Worm (Caenorhabditis elegans) whole organism, L4 larva: ENCODE measurements around the gene srx-117.

Source experiments
- F49E8.2 ChIP-seq: sonication (generic microtip); optimal IDR thresholded peaks from 2 replicates; lab custom pipeline; 2016; ENCODE audit warnings: missing compliant biosample characterization, mild to moderate bottlenecking, missing genetic modification characterization, borderline replicate concordance
- Y48G9A.11 ChIP-seq: fragments of 200-800 bp; sonication (Bioruptor generic); IDR thresholded peaks from 2 replicates; pipeline ENCODE4 v1.3.6; 2022; ENCODE audit warnings: missing genetic modification reagents, missing genetic modification characterization, missing compliant biosample characterization
- Y5F2A.4 ChIP-seq: fragments of 200-800 bp; sonication (Bioruptor generic); optimal IDR thresholded peaks from 2 replicates; lab custom pipeline; 2018; ENCODE audit warnings: mild to moderate bottlenecking, missing genetic modification characterization, missing compliant biosample characterization
- Y75B8A.6 ChIP-seq: fragments of 200-800 bp; sonication (Bioruptor generic); IDR thresholded peaks from 2 replicates; pipeline ENCODE4 v1.3.6; 2022; ENCODE audit warnings: missing genetic modification reagents, missing genetic modification characterization, missing compliant biosample characterization
- aly-2 ChIP-seq: sonication (generic microtip); optimal IDR thresholded peaks from 2 replicates; lab custom pipeline; 2018; ENCODE audit warnings: missing biosample characterization, missing genetic modification characterization
- ceh-20 ChIP-seq: fragments of 200-800 bp; sonication (Bioruptor generic); IDR thresholded peaks from 2 replicates; pipeline ENCODE4 v1.3.6; 2022; ENCODE audit warnings: missing genetic modification reagents, missing genetic modification characterization, missing compliant biosample characterization
- cey-2 ChIP-seq: sonication (generic microtip); optimal IDR thresholded peaks from 3 replicates; lab custom pipeline; 2017; ENCODE audit warnings: missing genetic modification characterization, mild to moderate bottlenecking, missing compliant biosample characterization, antibody characterized with exemption, borderline replicate concordance; ENCODE audit not compliant: insufficient read depth
- ctbp-1 ChIP-seq: fragments of 200-800 bp; sonication (Bioruptor generic); IDR thresholded peaks from 2 replicates; pipeline ENCODE4 v1.3.6; 2022; ENCODE audit warnings: missing genetic modification reagents, missing genetic modification characterization, missing compliant biosample characterization
- daf-16 ChIP-seq, 3 experiments: sonication (generic microtip); optimal IDR thresholded peaks; 2 replicates each; lab custom pipeline; 2016 to 2017; ENCODE audit warnings: missing genetic modification characterization in 3 of 3, missing genetic modification reagents in 3 of 3, mild to moderate bottlenecking in 2 of 3, missing compliant biosample characterization in 2 of 3, missing biosample characterization in 1 of 3, moderate library complexity in 1 of 3
- daf-19 ChIP-seq: fragments of 200-800 bp; sonication (Bioruptor generic); conservative IDR thresholded peaks from 2 replicates; pipeline ENCODE4 v1.3.6; 2022; ENCODE audit warnings: missing genetic modification characterization, missing compliant biosample characterization
- dmd-6 ChIP-seq: fragments of 200-800 bp; sonication (Bioruptor generic); IDR thresholded peaks from 2 replicates; pipeline ENCODE4 v1.3.6; 2022; ENCODE audit warnings: missing genetic modification reagents, missing genetic modification characterization, missing compliant biosample characterization
- dve-1 ChIP-seq: sonication (generic microtip); optimal IDR thresholded peaks from 2 replicates; lab custom pipeline; 2017; ENCODE audit warnings: antibody characterized with exemption, mild to moderate bottlenecking, missing genetic modification characterization, missing compliant biosample characterization; ENCODE audit not compliant: insufficient read depth
- gei-8 ChIP-seq: fragments of 200-800 bp; sonication (Bioruptor generic); optimal IDR thresholded peaks from 2 replicates; lab custom pipeline; 2018; ENCODE audit warnings: mild to moderate bottlenecking, missing genetic modification characterization, missing compliant biosample characterization
- hlh-11 ChIP-seq: fragments of 200-800 bp; sonication (Bioruptor generic); optimal IDR thresholded peaks from 2 replicates; lab custom pipeline; 2018; ENCODE audit warnings: mild to moderate bottlenecking, missing genetic modification characterization, missing compliant biosample characterization
- hlh-30 ChIP-seq: sonication (generic microtip); optimal IDR thresholded peaks from 2 replicates; lab custom pipeline; 2017; ENCODE audit warnings: antibody characterized with exemption, mild to moderate bottlenecking, missing genetic modification characterization, missing compliant biosample characterization; ENCODE audit not compliant: insufficient read depth
- lin-29 ChIP-seq: fragments of 200-800 bp; sonication (Bioruptor generic); IDR thresholded peaks from 2 replicates; pipeline ENCODE4 v1.3.6; 2022; ENCODE audit warnings: missing genetic modification reagents, missing genetic modification characterization, missing compliant biosample characterization
- mdl-1 ChIP-seq, 2 experiments: fragments of 150-350 bp in 1 of 2; sonication (generic microtip) in 1 of 2; optimal IDR thresholded peaks; 2 replicates each; lab custom pipeline; 2014 to 2017; ENCODE audit warnings: missing biosample characterization in 2 of 2, missing genetic modification characterization in 2 of 2
- mxl-3 ChIP-seq: fragments of 200-800 bp; sonication (Bioruptor generic); optimal IDR thresholded peaks from 2 replicates; lab custom pipeline; 2018; ENCODE audit warnings: mild to moderate bottlenecking, missing genetic modification characterization, missing compliant biosample characterization
- nhr-25 ChIP-seq: sonication (generic microtip); optimal IDR thresholded peaks from 2 replicates; lab custom pipeline; 2017; ENCODE audit warnings: missing genetic modification characterization, mild to moderate bottlenecking, missing compliant biosample characterization, antibody characterized with exemption, moderate library complexity, borderline replicate concordance; ENCODE audit not compliant: insufficient read depth
- nhr-28 ChIP-seq: fragments of 150-350 bp; optimal IDR thresholded peaks from 2 replicates; lab custom pipeline; 2014; ENCODE audit warnings: missing biosample characterization, missing genetic modification characterization
- nhr-6 ChIP-seq: fragments of 150-350 bp; optimal IDR thresholded peaks from 2 replicates; lab custom pipeline; 2014; ENCODE audit warnings: missing biosample characterization, missing genetic modification characterization
- nhr-77 ChIP-seq: fragments of 150-350 bp; optimal IDR thresholded peaks from 2 replicates; lab custom pipeline; 2014; ENCODE audit warnings: missing biosample characterization, missing genetic modification characterization
- pqm-1 ChIP-seq: sonication (generic microtip); optimal IDR thresholded peaks from 2 replicates; lab custom pipeline; 2017; ENCODE audit warnings: missing biosample characterization, missing genetic modification characterization
- rbr-2 ChIP-seq: sonication (generic microtip); optimal IDR thresholded peaks from 2 replicates; lab custom pipeline; 2016; ENCODE audit warnings: missing genotype, missing genetic modification characterization, missing compliant biosample characterization
- skn-1 ChIP-seq: fragments of 150-350 bp; optimal IDR thresholded peaks from 2 replicates; lab custom pipeline; 2014; ENCODE audit warnings: missing biosample characterization, missing genetic modification characterization
- snpc-1.2 ChIP-seq: fragments of 200-800 bp; sonication (Bioruptor generic); IDR thresholded peaks from 2 replicates; pipeline ENCODE4 v1.3.6; 2022; ENCODE audit warnings: missing genetic modification reagents, missing genetic modification characterization, missing compliant biosample characterization
- tra-1 ChIP-seq: fragments of 200-800 bp; sonication (Bioruptor generic); IDR thresholded peaks from 2 replicates; pipeline ENCODE4 v1.3.6; 2022; ENCODE audit warnings: missing genetic modification reagents, missing genetic modification characterization, missing compliant biosample characterization
- unc-62 ChIP-seq, 3 experiments: fragments of 150-350 bp in 1 of 3; sonication (generic microtip); optimal IDR thresholded peaks in 2 of 3; peaks in 1 of 3; 1 replicate in 1 of 3; 2 replicates in 2 of 3; lab custom pipeline; 2014 to 2017; ENCODE audit warnings: missing biosample characterization in 3 of 3, missing genetic modification characterization in 3 of 3, missing genetic modification reagents in 3 of 3, missing genotype in 1 of 3
- zfp-3 ChIP-seq: fragments of 200-800 bp; sonication (Bioruptor generic); conservative IDR thresholded peaks from 2 replicates; pipeline ENCODE4 v1.3.6; 2022; ENCODE audit warnings: missing genetic modification reagents, missing genetic modification characterization, missing compliant biosample characterization
- zip-11 ChIP-seq: fragments of 200-800 bp; sonication (Bioruptor generic); IDR thresholded peaks from 2 replicates; pipeline ENCODE4 v1.3.6; 2022; ENCODE audit warnings: missing genetic modification characterization, missing compliant biosample characterization
- ztf-11 ChIP-seq: fragments of 150-350 bp; optimal IDR thresholded peaks from 2 replicates; lab custom pipeline; 2014; ENCODE audit warnings: missing biosample characterization, missing genetic modification characterization

Gene srx-117

DNA sequence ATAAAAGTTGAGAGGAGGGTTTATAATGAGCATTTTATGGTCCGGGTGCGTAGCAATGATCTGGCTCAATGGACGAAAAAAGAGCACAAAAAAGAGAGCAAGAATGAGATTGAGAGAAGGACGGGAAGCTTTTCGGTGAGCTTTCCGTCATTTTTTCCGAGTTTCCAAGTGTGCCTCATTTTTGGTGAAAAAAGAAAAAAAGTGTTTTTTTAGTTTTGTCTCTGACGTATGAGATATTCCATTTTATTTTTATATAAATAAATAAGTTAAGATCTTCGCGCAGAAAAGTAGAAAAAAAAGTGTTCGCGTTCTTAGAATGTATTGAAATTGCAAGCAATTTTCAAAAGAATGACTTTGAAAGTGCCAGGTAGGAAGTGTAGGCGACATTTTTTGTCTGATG lies 24.2 kb upstream of the srx-117 start, which contains the start of gene memb-2:
TSS of gene memb-2 (minus strand) at position 101 of the 400 bp plus-strand sequence.
- no peak for TF ChIP-seq snpc-1.2 (GFP tag; lab: Robert Waterston, UW)
- no peak for TF ChIP-seq rbr-2
- no peak for TF ChIP-seq ctbp-1
- TF ChIP-seq F49E8.2: no peak
- no peak for TF ChIP-seq zip-11 (GFP tag; lab: Robert Waterston, UW)
- no peak for TF ChIP-seq nhr-77 (tag; lab: Kevin White, UChicago)
- TF ChIP-seq mxl-3: no peak
- no peak for TF ChIP-seq Y48G9A.11
- TF ChIP-seq lin-29 (GFP tag; lab: Robert Waterston, UW): no peak
- no peak for TF ChIP-seq zfp-3 (GFP tag; lab: Robert Waterston, UW)
- no peak for TF ChIP-seq cey-2 (tag; lab: Kevin White, UChicago)
- no peak for TF ChIP-seq Y5F2A.4 (GFP tag; lab: Kevin White, UChicago)

DNA sequence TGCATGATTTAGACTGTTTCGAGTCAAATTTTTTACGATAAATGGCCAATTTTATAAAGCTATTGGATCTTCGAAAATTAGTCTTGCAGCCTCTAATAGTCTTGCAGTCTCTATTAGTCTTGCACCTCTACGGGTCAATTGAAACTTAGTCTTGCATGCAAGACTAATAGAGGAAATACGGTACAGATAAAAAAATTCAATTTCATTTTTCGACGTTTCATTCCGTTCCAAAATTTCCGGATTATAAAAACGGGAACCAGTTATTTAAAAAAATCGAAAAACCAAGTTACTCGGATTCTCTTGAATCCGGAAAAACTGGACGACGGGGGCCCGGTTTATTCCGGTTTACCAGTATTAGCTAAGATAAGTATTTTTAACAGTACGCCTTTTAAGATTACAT lies 22.9 kb upstream of the srx-117 start, which contains the start of gene M03E7.1:
TSS of gene M03E7.1 (plus strand) at position 301 of the 400 bp plus-strand sequence.
- TF ChIP-seq gei-8: no peak

DNA sequence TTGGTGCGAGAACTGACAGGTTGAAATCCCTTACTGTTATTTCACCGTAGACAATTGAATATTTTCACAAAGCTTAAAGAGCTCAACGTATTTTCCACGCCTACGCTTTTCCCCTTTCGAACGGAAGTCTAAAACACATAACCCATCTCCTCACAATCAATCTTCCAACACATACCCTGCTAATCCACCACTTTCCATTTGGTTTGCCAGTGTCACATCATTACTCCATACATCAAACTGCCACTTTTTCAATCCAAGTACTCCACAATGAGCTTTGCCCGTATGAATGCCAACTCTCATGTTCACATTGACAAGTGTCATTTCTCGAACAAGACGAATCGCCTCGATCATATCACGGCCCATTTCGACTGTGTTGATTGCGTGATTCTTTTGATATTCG lies 16.3 kb upstream of the srx-117 start:
- TF ChIP-seq tra-1 (GFP tag; lab: Robert Waterston, UW) (0 out of 2 replicates have a peak, but pooled peaks have one; percentile 41), unc-62 (GFP tag; optimal IDR thresholded peaks at IDR 0.05 in 1 of 2; lab: Kevin White, UChicago) (peak in 1 of 2 experiments; percentile 99), unc-62 (tag; optimal IDR thresholded peaks at IDR 0.05; lab: Kevin White, UChicago) (no peak), ceh-20 (GFP tag; lab: Robert Waterston, UW) (peak; percentile 29; the same call in 1 of the 2 replicates), aly-2 (tag; lab: Kevin White, UChicago) (no peak)

DNA sequence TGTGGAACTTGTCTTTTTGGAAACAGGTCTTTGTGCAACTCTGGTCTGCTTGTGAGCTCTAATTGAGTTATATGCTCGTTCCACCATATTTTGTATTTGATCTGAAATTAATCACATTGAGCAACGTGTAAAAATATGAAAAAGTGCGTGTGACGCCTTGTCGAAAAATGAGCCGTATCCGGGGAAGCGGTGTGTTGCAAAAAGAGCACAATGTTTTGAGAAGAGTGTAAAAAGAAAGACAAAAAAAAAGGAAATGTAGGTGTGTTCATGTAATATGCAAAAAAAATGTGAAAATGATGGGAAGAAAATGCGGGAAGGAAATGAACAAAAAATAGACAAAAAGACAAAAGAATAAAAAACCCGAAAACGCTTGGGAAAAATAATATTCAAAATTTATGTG lies 13.5 kb upstream of the srx-117 start, which contains the start of gene acy-4:
TSS of gene acy-4 (minus strand) at position 101 of the 400 bp plus-strand sequence.
- no peak for TF ChIP-seq Y75B8A.6 (GFP tag; lab: Robert Waterston, UW)
- no peak for TF ChIP-seq rbr-2
- TF ChIP-seq ztf-11: no peak
- TF ChIP-seq daf-19: no peak
- no peak for TF ChIP-seq snpc-1.2 (GFP tag; lab: Robert Waterston, UW)
- no peak for TF ChIP-seq hlh-30
- no peak for TF ChIP-seq dve-1

DNA sequence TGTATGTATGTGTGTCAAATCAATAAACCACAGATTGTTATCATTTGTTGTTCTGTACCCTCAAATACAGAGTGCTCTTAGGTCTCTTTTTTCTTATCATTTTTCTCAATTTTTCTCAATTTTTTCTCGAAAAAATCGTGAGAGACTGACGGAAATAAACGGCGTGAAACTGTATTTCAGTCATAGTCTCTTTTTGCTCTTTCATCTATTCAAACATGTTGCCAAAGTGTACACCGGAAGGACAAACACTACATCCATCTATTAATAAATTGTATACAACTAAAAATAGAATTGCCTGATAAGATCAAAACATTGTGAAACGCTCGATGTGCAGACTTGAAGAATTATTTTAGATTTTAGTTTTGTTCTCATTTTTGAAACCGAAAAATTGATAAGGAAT lies 9.8 kb upstream of the srx-117 start:
- TF ChIP-seq daf-16 (GFP tag; optimal IDR thresholded peaks at IDR 0.05; lab: Kevin White, UChicago): no peak
- peak; percentile 66 for TF ChIP-seq daf-16 (tag; optimal IDR thresholded peaks at IDR 0.05; lab: Kevin White, UChicago)
- peak; percentile 28; the same call in 1 of the 2 replicates for TF ChIP-seq dmd-6
- TF ChIP-seq dve-1: peak; percentile 32
- TF ChIP-seq nhr-28 (tag; lab: Kevin White, UChicago): peak; percentile 18
- TF ChIP-seq skn-1 (tag; lab: Kevin White, UChicago): no peak
- peak; percentile 6 for TF ChIP-seq nhr-6 (tag; lab: Kevin White, UChicago)

DNA sequence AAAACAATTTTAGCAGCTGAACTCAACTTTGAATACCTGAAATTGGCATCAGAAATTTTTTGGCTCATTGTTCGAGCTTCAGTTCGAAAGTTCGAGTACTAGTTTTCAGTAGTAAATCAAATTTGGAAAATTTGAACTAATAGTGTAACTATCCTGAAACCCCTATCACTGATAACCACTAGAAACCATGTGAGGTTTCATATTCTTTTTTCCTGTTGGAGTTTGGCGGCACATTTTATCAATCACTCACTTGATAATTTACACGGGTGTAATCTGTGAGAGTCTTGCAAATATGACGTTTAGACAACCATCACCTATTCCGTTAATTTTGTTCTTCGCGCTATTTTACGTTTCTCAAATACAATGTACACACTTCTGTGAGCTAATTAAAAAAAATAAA lies 3.1 kb downstream of the srx-117 start, which contains the start of gene C14C11.4:
TSS of gene C14C11.4 (plus strand) at position 252 of the 400 bp plus-strand sequence.
- TF ChIP-seq dmd-6 (peak; percentile 65), nhr-25 (tag; lab: Kevin White, UChicago) (no peak), nhr-28 (tag; lab: Kevin White, UChicago) (peak; percentile 75), hlh-11 (tag; lab: Kevin White, UChicago) (peak; percentile 38), daf-16 (GFP tag; optimal IDR thresholded peaks at IDR 0.05; lab: Kevin White, UChicago) (no peak), daf-16 (tag; optimal IDR thresholded peaks at IDR 0.05; lab: Kevin White, UChicago) (no peak), mdl-1 (tag; optimal IDR thresholded peaks at IDR 0.05; lab: Kevin White, UChicago) (peak in 1 of 2 experiments; percentile 4), mxl-3 (peak; percentile 52), pqm-1 (peak; percentile 77)
